Worm (Caenorhabditis elegans): ENCODE data around the gene F52D2.5.

- TF ChIP-seq dao-5 (tag; optimal IDR thresholded peaks at IDR 0.05): no peak
- TF ChIP-seq him-1 (tag; optimal IDR thresholded peaks at IDR 0.05): no peak
- TF ChIP-seq W03F9.2 (tag; optimal IDR thresholded peaks at IDR 0.05): no peak
Measured at ce11 chrX:2018211-2018610, 43.6 kb upstream of the F52D2.5 start.

Measured in whole organism, L4/young adult.